Fruit fly (Drosophila melanogaster): ENCODE data around the gene CG17991.

CG17991 gene

DNA sequence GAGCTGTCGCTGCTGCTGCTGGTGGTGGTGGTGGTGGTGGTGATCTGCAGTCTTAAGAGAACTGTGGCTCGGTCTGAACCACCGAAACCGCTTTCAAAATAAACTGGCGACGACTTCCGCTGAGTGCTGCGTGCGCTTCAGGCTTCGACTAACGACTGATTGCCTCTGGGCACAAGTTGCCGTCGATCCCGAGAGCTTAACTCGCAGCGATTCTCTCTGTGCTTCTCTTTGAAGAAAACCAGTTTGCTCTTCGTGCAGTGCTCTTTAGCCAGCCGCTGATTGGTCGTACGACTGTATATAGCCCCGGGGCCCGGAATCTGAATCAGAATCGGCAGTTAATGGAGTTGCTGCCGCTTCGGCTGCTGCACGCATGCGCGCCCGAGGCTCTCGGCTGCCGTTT, 47.0 kb upstream of the CG17991 start, which contains the start of gene Ser (continued):
- TF ChIP-seq CG11085 (GFP tag; IDR thresholded peaks at IDR 0.05) (no peak), CG1792 (GFP tag; optimal IDR thresholded peaks at IDR 0.05) (no peak), CG17612 (GFP tag; IDR thresholded peaks at IDR 0.05) (no peak), kni (GFP tag; optimal IDR thresholded peaks at IDR 0.05) (peak; percentile 43), run (tag; optimal IDR thresholded peaks at IDR 0.05) (peak; percentile 42), CG10431 (GFP tag; optimal IDR thresholded peaks at IDR 0.05) (peak; percentile 2), pum (GFP tag; optimal IDR thresholded peaks at IDR 0.05) (no peak), Deaf1 (tag; optimal IDR thresholded peaks at IDR 0.05) (peak; percentile 88), NC2β (GFP tag; optimal IDR thresholded peaks at IDR 0.05) (no peak), sna (GFP tag; IDR thresholded peaks at IDR 0.05; ENCODE audit: partially characterized antibody) (peak; percentile 58; the same call in 1 of the 2 replicates), abd-A (tag; optimal IDR thresholded peaks at IDR 0.05) (peak; percentile 9)

DNA sequence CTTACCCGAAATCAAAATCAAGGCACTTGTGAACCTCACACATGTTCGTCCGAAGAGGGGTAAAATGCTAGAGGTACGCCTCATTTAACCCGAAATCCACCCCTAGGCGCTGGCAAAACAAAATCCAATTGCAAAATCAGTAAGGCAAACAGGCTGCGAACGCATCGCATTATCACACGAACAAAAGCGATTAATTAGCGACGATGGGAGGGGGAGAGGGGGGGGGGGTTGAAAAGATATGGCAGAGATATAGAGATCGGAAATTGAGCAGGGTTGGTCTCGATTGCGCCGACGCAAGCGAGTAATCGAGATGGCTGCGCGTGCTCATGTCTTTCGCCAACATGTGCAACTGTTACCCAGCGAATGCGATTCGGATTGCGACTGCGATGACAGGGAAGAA, 44.2 kb upstream of the CG17991 start:
- TF ChIP-seq Awh (GFP tag; IDR thresholded peaks at IDR 0.05) (peak; percentile 52; the same call in 1 of the 2 replicates), cad (GFP tag; optimal IDR thresholded peaks at IDR 0.05) (no peak), CG13775 (GFP tag; optimal IDR thresholded peaks at IDR 0.05) (no peak), CG2120 (GFP tag; optimal IDR thresholded peaks at IDR 0.05) (no peak), ewg (GFP tag; optimal IDR thresholded peaks at IDR 0.05) (peak; percentile 11), Kr (GFP tag; optimal IDR thresholded peaks at IDR 0.05) (peak; percentile 82), cato (GFP tag; optimal IDR thresholded peaks at IDR 0.05; ENCODE audit: borderline replicate concordance) (no peak), crol (GFP tag; IDR thresholded peaks at IDR 0.05) (peak; percentile 63), tll (GFP tag; optimal IDR thresholded peaks at IDR 0.05) (peak in 1 of 2 experiments; percentile 29), pros (GFP tag; optimal IDR thresholded peaks at IDR 0.05) (peak; percentile 67), CG9797 (GFP tag; optimal IDR thresholded peaks at IDR 0.05) (no peak), Adf1 (GFP tag; IDR thresholded peaks at IDR 0.05) (no peak), CG31365 (tag; optimal IDR thresholded peaks at IDR 0.05) (no peak), kah (GFP tag; optimal IDR thresholded peaks at IDR 0.05) (no peak), hb (GFP tag; IDR thresholded peaks at IDR 0.05; ENCODE audit: partially characterized antibody) (no peak), D (optimal IDR thresholded peaks at IDR 0.05) (no peak), D (GFP tag; optimal IDR thresholded peaks at IDR 0.05) (peak; percentile 14), kni (GFP tag; optimal IDR thresholded peaks at IDR 0.05) (peak; percentile 2), oc (tag; optimal IDR thresholded peaks at IDR 0.05) (peak; percentile 84), CTCF (GFP tag; optimal IDR thresholded peaks at IDR 0.05) (no peak)

DNA sequence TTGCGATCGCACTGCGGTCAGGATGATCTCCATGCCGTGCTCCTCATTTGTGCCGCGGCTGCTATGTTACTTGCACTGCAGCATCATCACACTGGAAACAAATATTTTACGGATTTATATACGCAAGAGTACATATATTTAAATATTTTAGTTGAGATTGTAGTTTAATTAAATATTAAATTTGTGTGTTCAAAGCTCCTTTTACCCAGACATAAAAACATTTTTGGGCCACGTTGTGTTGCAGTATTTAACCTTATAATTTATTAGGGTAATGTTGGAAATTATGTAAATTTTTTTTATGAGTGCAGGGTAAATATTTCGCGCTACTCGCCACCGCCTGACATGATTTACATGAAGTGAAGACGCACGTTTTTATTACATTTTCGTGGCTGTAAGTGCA, 43.5 kb upstream of the CG17991 start:
- TF ChIP-seq phol (tag; optimal IDR thresholded peaks at IDR 0.05) (peak; percentile 9), CG6175 (GFP tag; IDR thresholded peaks at IDR 0.05) (no peak), gem (tag; optimal IDR thresholded peaks at IDR 0.05) (peak; percentile 24), CG31441 (GFP tag; IDR thresholded peaks at IDR 0.05) (0 out of 2 replicates have a peak, but pooled peaks have one; percentile 10), ttk (GFP tag; IDR thresholded peaks at IDR 0.05) (no peak), mirr (GFP tag; optimal IDR thresholded peaks at IDR 0.05) (no peak), CG10543 (GFP tag; optimal IDR thresholded peaks at IDR 0.05) (no peak), CG12299 (tag; optimal IDR thresholded peaks at IDR 0.05) (no peak), unpg (GFP tag; optimal IDR thresholded peaks at IDR 0.05) (peak; percentile 1), CG4360 (GFP tag; IDR thresholded peaks at IDR 0.05) (no peak), az2 (GFP tag; optimal IDR thresholded peaks at IDR 0.05) (no peak), CG13123 (GFP tag; optimal IDR thresholded peaks at IDR 0.05) (no peak), dysf (GFP tag; IDR thresholded peaks at IDR 0.05) (no peak), Elba2 (GFP tag; optimal IDR thresholded peaks at IDR 0.05) (no peak), trem (tag; optimal IDR thresholded peaks at IDR 0.05) (no peak), twi (tag; optimal IDR thresholded peaks at IDR 0.05) (no peak), CG16779 (GFP tag; IDR thresholded peaks at IDR 0.05) (no peak), CG2129 (GFP tag; IDR thresholded peaks at IDR 0.05; ENCODE audit: partially characterized antibody) (no peak), z (GFP tag; IDR thresholded peaks at IDR 0.05) (no peak), hth (optimal IDR thresholded peaks at IDR 0.05) (no peak), fd96Cb (tag; optimal IDR thresholded peaks at IDR 0.05) (no peak), CG17612 (GFP tag; IDR thresholded peaks at IDR 0.05) (no peak)
